Fruit fly (Drosophila melanogaster): Measurements from ENCODE around the gene CG4768.

CG4768 gene

dm6 chrX:16768770-16769169, 23.1 kb upstream of the CG4768 start (continued):
- TF ChIP-seq MBD-R2 (GFP tag; IDR thresholded peaks at IDR 0.05), result no peak
- TF ChIP-seq gcm (GFP tag; optimal IDR thresholded peaks at IDR 0.05), result no peak
- peak; percentile 18 for TF ChIP-seq tap (tag; optimal IDR thresholded peaks at IDR 0.05)
- peak; percentile 9 for TF ChIP-seq CoRest (tag; optimal IDR thresholded peaks at IDR 0.05)
- TF ChIP-seq Rfx (GFP tag; IDR thresholded peaks at IDR 0.05), result no peak
- TF ChIP-seq bsh (GFP tag; optimal IDR thresholded peaks at IDR 0.05), result peak in 1 of 2 experiments; percentile 42
- peak; percentile 11 for TF ChIP-seq Fer1 (GFP tag; optimal IDR thresholded peaks at IDR 0.05)
- TF ChIP-seq ATbp (GFP tag; optimal IDR thresholded peaks at IDR 0.05), result peak; percentile 14
- no peak for TF ChIP-seq crol (GFP tag; IDR thresholded peaks at IDR 0.05)
- TF ChIP-seq Lpt (GFP tag; optimal IDR thresholded peaks at IDR 0.05), result no peak
- no peak for TF ChIP-seq Nf-YB (GFP tag; optimal IDR thresholded peaks at IDR 0.05)
- TF ChIP-seq knrl (GFP tag; IDR thresholded peaks at IDR 0.05; ENCODE audit: partially characterized antibody), result no peak
- no peak for TF ChIP-seq Optix (GFP tag; IDR thresholded peaks at IDR 0.05)
- TF ChIP-seq btn (GFP tag; optimal IDR thresholded peaks at IDR 0.05), result no peak
- peak; percentile 5 for TF ChIP-seq CG4424 (GFP tag; optimal IDR thresholded peaks at IDR 0.05)
- TF ChIP-seq sc (optimal IDR thresholded peaks at IDR 0.05), result no peak
- TF ChIP-seq sc (GFP tag; optimal IDR thresholded peaks at IDR 0.05), result no peak
- peak; percentile 6 for TF ChIP-seq CG8924 (tag; optimal IDR thresholded peaks at IDR 0.05)
- TF ChIP-seq eve (GFP tag; optimal IDR thresholded peaks at IDR 0.05), result no peak

dm6 chrX:16772882-16773827, 18.8 kb upstream of the CG4768 start:
- TF ChIP-seq Hmx (GFP tag; optimal IDR thresholded peaks at IDR 0.05) (no peak), insv (GFP tag; optimal IDR thresholded peaks at IDR 0.05) (no peak), Chrac-16 (GFP tag; optimal IDR thresholded peaks at IDR 0.05) (peak; percentile 28), CG12104 (GFP tag; optimal IDR thresholded peaks at IDR 0.05) (peak; percentile 5), bowl (GFP tag; IDR thresholded peaks at IDR 0.05) (0 out of 2 replicates have a peak, but pooled peaks have one; percentile 42), sens (GFP tag) (peak; percentile 96), fd102C (GFP tag; optimal IDR thresholded peaks at IDR 0.05) (peak; percentile 12), dpn (GFP tag; optimal IDR thresholded peaks at IDR 0.05) (peak; percentile 29 to 68), phol (tag; optimal IDR thresholded peaks at IDR 0.05) (peak; percentile 64), Atf6 (GFP tag; IDR thresholded peaks at IDR 0.05) (no peak), CG4820 (GFP tag; optimal IDR thresholded peaks at IDR 0.05) (peak; percentile 70), CG5953 (GFP tag; IDR thresholded peaks at IDR 0.05) (no peak), CG10274 (GFP tag; optimal IDR thresholded peaks at IDR 0.05) (no peak), tap (tag; optimal IDR thresholded peaks at IDR 0.05) (peak; percentile 67), CG5180 (GFP tag; optimal IDR thresholded peaks at IDR 0.05) (no peak), sd (tag; optimal IDR thresholded peaks at IDR 0.05) (no peak), CG10565 (GFP tag; optimal IDR thresholded peaks at IDR 0.05) (no peak), inv (GFP tag; IDR thresholded peaks at IDR 0.05; ENCODE audit: partially characterized antibody) (no peak), Abd-B (GFP tag; optimal IDR thresholded peaks at IDR 0.05) (no peak), mirr (GFP tag; optimal IDR thresholded peaks at IDR 0.05) (no peak), eyg (GFP tag; optimal IDR thresholded peaks at IDR 0.05) (no peak), CG9437 (GFP tag; optimal IDR thresholded peaks at IDR 0.05) (peak; percentile 5), ab (GFP tag; optimal IDR thresholded peaks at IDR 0.05) (no peak), ase (GFP tag; IDR thresholded peaks at IDR 0.05) (peak; percentile 46; the same call in 1 of the 3 replicates), CG2120 (GFP tag; optimal IDR thresholded peaks at IDR 0.05) (no peak), jing (GFP tag; optimal IDR thresholded peaks at IDR 0.05) (peak; percentile 10), Fer1 (GFP tag; optimal IDR thresholded peaks at IDR 0.05) (no peak), HLH54F (GFP tag; optimal IDR thresholded peaks at IDR 0.05) (no peak), run (tag; optimal IDR thresholded peaks at IDR 0.05) (no peak), danr (GFP tag; IDR thresholded peaks at IDR 0.05) (peak; percentile 49; the same call in 1 of the 2 replicates), Max (GFP tag; optimal IDR thresholded peaks at IDR 0.05) (peak; percentile 44), CG9876 (GFP tag; optimal IDR thresholded peaks at IDR 0.05) (no peak)

Data from whole organism, embryonic.